Fruit fly (Drosophila melanogaster) whole organism, pupa: ENCODE results near the gene CG15629.

Experiments used
- CG10348 ChIP-seq: fragments of 200-800 bp; sonication (Bioruptor generic); IDR thresholded peaks from 2 replicates; pipeline ENCODE4 v1.3.6; 2022; ENCODE audit warnings: missing biosample characterization, missing genetic modification characterization
- CG15710 ChIP-seq: fragments of 200-800 bp; sonication (Bioruptor generic); optimal IDR thresholded peaks from 2 replicates; lab custom pipeline; 2018; ENCODE audit warnings: missing biosample characterization, mild to moderate bottlenecking, missing genetic modification characterization, moderate library complexity
- CG4496 ChIP-seq: fragments of 200-800 bp; sonication (Bioruptor generic); IDR thresholded peaks from 3 replicates; pipeline ENCODE4 v1.3.6; 2022; ENCODE audit warnings: missing biosample characterization, missing genetic modification characterization
- CG8301 ChIP-seq: fragments of 200-800 bp; sonication (Bioruptor generic); optimal IDR thresholded peaks from 2 replicates; lab custom pipeline; 2018; ENCODE audit warnings: missing biosample characterization, mild to moderate bottlenecking, missing genetic modification characterization
- CG9948 ChIP-seq: fragments of 200-800 bp; sonication (Bioruptor generic); optimal IDR thresholded peaks from 2 replicates; lab custom pipeline; 2018; ENCODE audit warnings: missing biosample characterization, mild to moderate bottlenecking, missing genetic modification characterization, moderate library complexity
- EcR ChIP-seq: fragments of 200-800 bp; sonication (Bioruptor generic); optimal IDR thresholded peaks from 3 replicates; lab custom pipeline; 2019; ENCODE audit warnings: missing biosample characterization, missing genetic modification characterization, mild to moderate bottlenecking, moderate library complexity, missing genetic modification reagents
- Ets98B ChIP-seq: fragments of 200-800 bp; sonication (Bioruptor generic); IDR thresholded peaks from 2 replicates; pipeline ENCODE4 v1.3.6; 2022; ENCODE audit warnings: missing biosample characterization, missing genetic modification characterization
- Pif1B ChIP-seq: fragments of 200-800 bp; sonication (Bioruptor generic); optimal IDR thresholded peaks from 3 replicates; lab custom pipeline; 2016; ENCODE audit warnings: missing biosample characterization, missing genetic modification characterization
- fd96Ca ChIP-seq: fragments of 200-800 bp; sonication (Bioruptor generic); IDR thresholded peaks from 3 replicates; pipeline ENCODE4 v1.3.6; 2022; ENCODE audit warnings: missing biosample characterization, missing genetic modification characterization
- rn ChIP-seq: fragments of 200-800 bp; sonication (Bioruptor generic); IDR thresholded peaks from 2 replicates; pipeline ENCODE4 v1.3.6; 2022; ENCODE audit warnings: missing biosample characterization, missing genetic modification characterization

DNA sequence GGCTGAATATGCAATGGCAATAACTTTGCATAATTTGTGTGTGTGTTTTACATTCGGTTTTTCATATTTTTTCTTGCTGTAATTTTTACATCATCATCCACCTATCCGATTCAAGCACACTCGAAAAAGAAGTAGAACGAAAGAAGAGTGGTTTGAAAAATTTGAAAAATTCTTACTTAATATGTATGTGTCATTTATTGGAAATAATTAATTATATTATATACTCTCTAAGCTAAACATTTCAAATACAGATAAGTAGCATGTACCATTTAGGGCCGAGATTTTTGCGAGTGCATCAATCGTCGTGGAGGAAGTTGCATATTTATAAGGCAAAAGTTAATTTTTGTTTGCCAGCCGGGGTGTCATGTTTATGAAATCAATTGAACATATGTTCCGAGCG lies 6.7 kb upstream of the CG15629 start:
- no peak for TF ChIP-seq Ets98B
- no peak for TF ChIP-seq EcR (GFP tag; lab: Kevin White, UChicago)
- TF ChIP-seq rn (GFP tag; lab: Robert Waterston, UW): no peak
- TF ChIP-seq fd96Ca (GFP tag; lab: Robert Waterston, UW): no peak
- TF ChIP-seq CG9948 (tag; lab: Kevin White, UChicago): no peak
- no peak for TF ChIP-seq CG10348 (GFP tag; lab: Robert Waterston, UW)
- TF ChIP-seq CG4496 (GFP tag; lab: Robert Waterston, UW): no peak
- TF ChIP-seq CG15710: no peak
- TF ChIP-seq CG8301 (tag; lab: Kevin White, UChicago): no peak
- TF ChIP-seq Pif1B (GFP tag; lab: Kevin White, UChicago): no peak
